Worm (Caenorhabditis elegans) whole organism, young adult: ENCODE data around the gene M01E10.3.

Source experiments
- B0035.1 ChIP-seq: sonication (generic microtip); optimal IDR thresholded peaks from 2 replicates; lab custom pipeline; 2016; ENCODE audit warnings: missing genetic modification characterization, mild to moderate bottlenecking, missing compliant biosample characterization, missing genotype, missing genetic modification reagents
- B0261.1 ChIP-seq: sonication (generic microtip); optimal IDR thresholded peaks from 2 replicates; lab custom pipeline; 2016; ENCODE audit warnings: mild to moderate bottlenecking, missing genetic modification characterization, moderate library complexity, missing compliant biosample characterization
- B0336.3 ChIP-seq: fragments of 200-800 bp; sonication (Bioruptor generic); IDR thresholded peaks from 2 replicates; pipeline ENCODE4 v1.3.6; 2022; ENCODE audit warnings: missing genetic modification characterization, missing compliant biosample characterization
- D2030.7 ChIP-seq: fragments of 200-800 bp; sonication (Bioruptor generic); IDR thresholded peaks from 2 replicates; pipeline ENCODE4 v1.3.6; 2022; ENCODE audit warnings: missing genetic modification reagents, missing genetic modification characterization, missing compliant biosample characterization
- F33H1.4 ChIP-seq: fragments of 200-800 bp; sonication (Bioruptor generic); IDR thresholded peaks from 2 replicates; pipeline ENCODE4 v1.3.6; 2022; ENCODE audit warnings: missing genetic modification reagents, missing genetic modification characterization, missing compliant biosample characterization
- Y56A3A.18 ChIP-seq: fragments of 200-800 bp; sonication (Bioruptor generic); IDR thresholded peaks from 2 replicates; pipeline ENCODE4 v1.3.6; 2022; ENCODE audit warnings: missing genetic modification reagents, missing genetic modification characterization, missing compliant biosample characterization
- ZK185.1 ChIP-seq: sonication (generic microtip); optimal IDR thresholded peaks from 2 replicates; lab custom pipeline; 2016; ENCODE audit warnings: mild to moderate bottlenecking, missing genetic modification characterization, missing compliant biosample characterization; ENCODE audit not compliant: poor library complexity, severe bottlenecking
- ama-1 ChIP-seq, 3 experiments: fragments of 150-350 bp in 1 of 3; sonication (generic microtip) in 2 of 3; optimal IDR thresholded peaks; 2 replicates each; lab custom pipeline; 2014 to 2018; ENCODE audit warnings: missing biosample characterization in 2 of 3, missing genetic modification characterization in 2 of 3, missing genetic modification reagents in 2 of 3
- aptf-3 ChIP-seq: fragments of 200-800 bp; sonication (Bioruptor generic); IDR thresholded peaks from 2 replicates; pipeline ENCODE4 v1.3.6; 2022; ENCODE audit warnings: missing genetic modification characterization, missing compliant biosample characterization
- athp-1 ChIP-seq: sonication (generic microtip); optimal IDR thresholded peaks from 2 replicates; lab custom pipeline; 2017; ENCODE audit warnings: mild to moderate bottlenecking, missing genetic modification characterization, missing compliant biosample characterization
- attf-3 ChIP-seq: fragments of 200-800 bp; sonication (Bioruptor generic); conservative IDR thresholded peaks from 2 replicates; pipeline ENCODE4 v1.3.6; 2022; ENCODE audit warnings: missing genetic modification reagents, missing genetic modification characterization, missing compliant biosample characterization
- attf-5 ChIP-seq: fragments of 200-800 bp; sonication (Bioruptor generic); optimal IDR thresholded peaks from 2 replicates; lab custom pipeline; 2018; ENCODE audit warnings: mild to moderate bottlenecking, missing genetic modification characterization, missing compliant biosample characterization
- bed-1 ChIP-seq: fragments of 200-800 bp; sonication (Bioruptor generic); IDR thresholded peaks from 2 replicates; pipeline ENCODE4 v1.3.6; 2022; ENCODE audit warnings: missing genetic modification reagents, missing genetic modification characterization, missing compliant biosample characterization
- ccch-3 ChIP-seq: fragments of 200-800 bp; sonication (Bioruptor generic); optimal IDR thresholded peaks from 2 replicates; lab custom pipeline; 2018; ENCODE audit warnings: mild to moderate bottlenecking, missing genetic modification characterization, missing compliant biosample characterization
- cebp-1 ChIP-seq, 2 experiments: fragments of 200-800 bp in 1 of 2; sonication (Bioruptor generic) in 1 of 2; sonication (generic microtip) in 1 of 2; IDR thresholded peaks in 1 of 2; optimal IDR thresholded peaks in 1 of 2; 2 replicates each; pipeline versions ENCODE4 v1.3.6 to Lab custom; 2017 to 2022; ENCODE audit warnings: missing compliant biosample characterization in 2 of 2, missing genetic modification characterization in 2 of 2, mild to moderate bottlenecking in 1 of 2, missing genetic modification reagents in 1 of 2, moderate library complexity in 1 of 2
- ceh-40 ChIP-seq: fragments of 200-800 bp; sonication (Bioruptor generic); IDR thresholded peaks from 2 replicates; pipeline ENCODE4 v1.3.6; 2022; ENCODE audit warnings: missing genetic modification characterization, missing compliant biosample characterization
- ceh-91 ChIP-seq: fragments of 200-800 bp; sonication (Bioruptor generic); IDR thresholded peaks from 2 replicates; pipeline ENCODE4 v1.3.6; 2022; ENCODE audit warnings: missing genetic modification reagents, missing genetic modification characterization, missing compliant biosample characterization
- chd-7 ChIP-seq: sonication (generic microtip); optimal IDR thresholded peaks from 2 replicates; lab custom pipeline; 2016; ENCODE audit warnings: mild to moderate bottlenecking, missing genetic modification characterization, moderate library complexity, missing compliant biosample characterization
- egl-44 ChIP-seq: fragments of 200-800 bp; sonication (Bioruptor generic); IDR thresholded peaks from 2 replicates; pipeline ENCODE4 v1.3.6; 2022; ENCODE audit warnings: missing genetic modification reagents, missing genetic modification characterization, missing compliant biosample characterization
- gei-17 ChIP-seq: fragments of 200-800 bp; sonication (Bioruptor generic); optimal IDR thresholded peaks from 2 replicates; lab custom pipeline; 2018; ENCODE audit warnings: mild to moderate bottlenecking, missing genetic modification characterization, missing compliant biosample characterization
- hmg-1.2 ChIP-seq: fragments of 200-800 bp; sonication (Bioruptor generic); IDR thresholded peaks from 2 replicates; pipeline ENCODE4 v1.3.6; 2022; ENCODE audit warnings: missing genetic modification reagents, missing genetic modification characterization, missing compliant biosample characterization
- hrde-1 ChIP-seq: sonication (generic microtip); optimal IDR thresholded peaks from 2 replicates; lab custom pipeline; 2016; ENCODE audit warnings: missing genetic modification characterization, mild to moderate bottlenecking, missing compliant biosample characterization, moderate library complexity, missing genotype, missing genetic modification reagents, borderline replicate concordance
- lin-26 ChIP-seq: fragments of 200-800 bp; sonication (Bioruptor generic); IDR thresholded peaks from 2 replicates; pipeline ENCODE4 v1.3.6; 2022; ENCODE audit warnings: missing genetic modification reagents, missing genetic modification characterization, missing compliant biosample characterization
- lir-1 ChIP-seq: fragments of 200-800 bp; sonication (Bioruptor generic); conservative IDR thresholded peaks from 2 replicates; pipeline ENCODE4 v1.3.6; 2022; ENCODE audit warnings: missing genetic modification reagents, missing genetic modification characterization, missing compliant biosample characterization
- lsl-1 ChIP-seq: fragments of 200-800 bp; sonication (Bioruptor generic); optimal IDR thresholded peaks from 2 replicates; lab custom pipeline; 2018; ENCODE audit warnings: mild to moderate bottlenecking, missing genetic modification characterization, moderate library complexity, missing compliant biosample characterization
- madf-3 ChIP-seq: fragments of 200-800 bp; sonication (Bioruptor generic); IDR thresholded peaks from 2 replicates; pipeline ENCODE4 v1.3.6; 2022; ENCODE audit warnings: missing genetic modification reagents, missing genetic modification characterization, missing compliant biosample characterization
- madf-6 ChIP-seq: fragments of 200-800 bp; sonication (Bioruptor generic); IDR thresholded peaks from 2 replicates; pipeline ENCODE4 v1.3.6; 2022; ENCODE audit warnings: missing genetic modification reagents, missing genetic modification characterization, missing compliant biosample characterization
- madf-8 ChIP-seq: fragments of 200-800 bp; sonication (Bioruptor generic); conservative IDR thresholded peaks from 2 replicates; pipeline ENCODE4 v1.3.6; 2022; ENCODE audit warnings: missing genetic modification reagents, missing genetic modification characterization, missing compliant biosample characterization
- mcd-1 ChIP-seq: fragments of 200-800 bp; sonication (Bioruptor generic); IDR thresholded peaks from 2 replicates; pipeline ENCODE4 v1.3.6; 2022; ENCODE audit warnings: missing genetic modification reagents, missing genetic modification characterization, missing compliant biosample characterization
- mel-28 ChIP-seq: sonication (generic microtip); optimal IDR thresholded peaks from 2 replicates; lab custom pipeline; 2016; ENCODE audit warnings: borderline replicate concordance, mild to moderate bottlenecking, missing genetic modification characterization, missing compliant biosample characterization
- mes-4 ChIP-seq: sonication (generic microtip); optimal IDR thresholded peaks from 2 replicates; lab custom pipeline; 2016; ENCODE audit warnings: missing genotype, missing genetic modification characterization, missing compliant biosample characterization
- nhr-80 ChIP-seq: sonication (generic microtip); optimal IDR thresholded peaks from 2 replicates; lab custom pipeline; 2016; ENCODE audit warnings: missing genetic modification characterization, missing compliant biosample characterization
- nhr-90 ChIP-seq: sonication (generic microtip); optimal IDR thresholded peaks from 2 replicates; lab custom pipeline; 2016; ENCODE audit warnings: missing genotype, mild to moderate bottlenecking, missing genetic modification characterization, missing compliant biosample characterization
- rec-8 ChIP-seq, 2 experiments: sonication (generic microtip); optimal IDR thresholded peaks; 2 replicates each; lab custom pipeline; 2016; ENCODE audit warnings: mild to moderate bottlenecking in 2 of 2, missing genetic modification characterization in 2 of 2, missing genetic modification reagents in 2 of 2, missing genotype in 2 of 2, missing biosample characterization in 1 of 2, missing compliant biosample characterization in 1 of 2, moderate library complexity in 1 of 2
- rpc-1 ChIP-seq, 2 experiments: fragments of 150-350 bp in 1 of 2; sonication (generic microtip) in 1 of 2; optimal IDR thresholded peaks; 2 replicates each; lab custom pipeline; 2014 to 2018; ENCODE audit warnings: missing biosample characterization in 1 of 2, missing genetic modification characterization in 1 of 2, missing genetic modification reagents in 1 of 2, missing genotype in 1 of 2
- sea-2 ChIP-seq: fragments of 200-800 bp; sonication (Bioruptor generic); IDR thresholded peaks from 2 replicates; pipeline ENCODE4 v1.3.6; 2022; ENCODE audit warnings: missing genetic modification characterization, missing compliant biosample characterization
- snpc-1.1 ChIP-seq: sonication (generic microtip); optimal IDR thresholded peaks from 2 replicates; lab custom pipeline; 2017; ENCODE audit warnings: missing genetic modification characterization, mild to moderate bottlenecking, missing compliant biosample characterization, antibody characterized with exemption, moderate library complexity, missing genotype, missing genetic modification reagents; ENCODE audit not compliant: insufficient read depth
- snpc-3.4 ChIP-seq: sonication (generic microtip); optimal IDR thresholded peaks from 2 replicates; lab custom pipeline; 2017; ENCODE audit warnings: missing genetic modification characterization, mild to moderate bottlenecking, missing compliant biosample characterization, antibody characterized with exemption, moderate library complexity, missing genotype, missing genetic modification reagents
- snpc-4 ChIP-seq, 5 experiments: fragments of 150-350 bp in 1 of 5; sonication (generic microtip) in 4 of 5; optimal IDR thresholded peaks; 2 replicates each; lab custom pipeline; 2014 to 2018; ENCODE audit warnings: missing genetic modification characterization in 5 of 5, missing biosample characterization in 3 of 5, antibody characterized with exemption in 2 of 5, mild to moderate bottlenecking in 2 of 5, missing compliant biosample characterization in 2 of 5, missing genotype in 2 of 5, moderate library complexity in 2 of 5, missing genetic modification reagents in 1 of 5
- somi-1 ChIP-seq: fragments of 200-800 bp; sonication (Bioruptor generic); optimal IDR thresholded peaks from 2 replicates; lab custom pipeline; 2018; ENCODE audit warnings: mild to moderate bottlenecking, missing genetic modification characterization, missing compliant biosample characterization
- xnd-1 ChIP-seq: sonication (generic microtip); optimal IDR thresholded peaks from 2 replicates; lab custom pipeline; 2016; ENCODE audit warnings: missing genotype, missing genetic modification reagents, missing genetic modification characterization, missing compliant biosample characterization
- zfh-2 ChIP-seq: fragments of 200-800 bp; sonication (Bioruptor generic); conservative IDR thresholded peaks from 2 replicates; pipeline ENCODE4 v1.3.6; 2022; ENCODE audit warnings: missing genetic modification reagents, missing genetic modification characterization, missing compliant biosample characterization
- ztf-3 ChIP-seq: fragments of 200-800 bp; sonication (Bioruptor generic); optimal IDR thresholded peaks from 2 replicates; lab custom pipeline; 2018; ENCODE audit warnings: mild to moderate bottlenecking, missing genetic modification characterization, missing compliant biosample characterization
- ztf-6 ChIP-seq: fragments of 200-800 bp; sonication (Bioruptor generic); IDR thresholded peaks from 2 replicates; pipeline ENCODE4 v1.3.6; 2022; ENCODE audit warnings: missing genetic modification reagents, missing genetic modification characterization, missing compliant biosample characterization

The M01E10.3 gene

DNA sequence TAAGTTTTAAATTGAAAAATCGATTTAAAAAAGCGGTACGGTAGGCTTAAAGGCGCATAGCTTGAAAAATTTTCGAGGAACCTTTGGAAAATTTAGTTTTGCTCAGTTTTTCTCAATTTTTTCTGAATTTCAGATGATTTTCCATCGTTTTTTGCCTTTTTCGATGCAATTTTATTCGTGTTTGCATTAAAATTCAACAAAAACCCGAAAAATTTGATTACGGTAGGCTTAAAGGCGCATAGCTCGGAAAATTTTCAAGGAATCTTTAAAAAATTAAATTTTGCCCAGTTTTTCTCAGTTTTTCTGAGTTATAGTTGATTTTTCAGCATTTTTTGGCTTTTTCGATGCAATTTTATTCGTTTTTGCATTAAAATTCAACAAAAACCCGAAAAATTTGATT is 47.3 kb upstream of the M01E10.3 start:
- TF ChIP-seq sea-2 (GFP tag; lab: Robert Waterston, UW) (no peak), xnd-1 (tag; lab: Kevin White, UChicago) (peak; percentile 81), madf-8 (GFP tag; lab: Robert Waterston, UW) (peak; percentile 50), ceh-40 (no peak), zfh-2 (GFP tag; lab: Robert Waterston, UW) (no peak), B0336.3 (GFP tag; lab: Robert Waterston, UW) (no peak), snpc-1.1 (tag; lab: Kevin White, UChicago) (no peak), nhr-80 (tag; lab: Kevin White, UChicago) (no peak), madf-6 (GFP tag; lab: Robert Waterston, UW) (peak; percentile 70), rpc-1 (optimal IDR thresholded peaks at IDR 0.05; lab: Kevin White, UChicago) (no peak), rpc-1 (tag; optimal IDR thresholded peaks at IDR 0.05; lab: Kevin White, UChicago) (no peak), athp-1 (tag; lab: Kevin White, UChicago) (no peak), mes-4 (no peak), gei-17 (GFP tag; lab: Kevin White, UChicago) (no peak), ZK185.1 (no peak), cebp-1 (GFP tag; IDR thresholded peaks at IDR 0.05; lab: Robert Waterston, UW) (no peak), cebp-1 (tag; optimal IDR thresholded peaks at IDR 0.05; lab: Kevin White, UChicago) (no peak), lsl-1 (GFP tag; lab: Kevin White, UChicago) (peak; percentile 97), Y56A3A.18 (no peak), attf-3 (GFP tag; lab: Robert Waterston, UW) (no peak), D2030.7 (GFP tag; lab: Robert Waterston, UW) (no peak), egl-44 (GFP tag; lab: Robert Waterston, UW) (no peak), mcd-1 (GFP tag; lab: Robert Waterston, UW) (no peak; the same call in 1 of the 2 replicates), B0035.1 (tag; lab: Kevin White, UChicago) (no peak), ceh-91 (peak; percentile 66; the same call in 1 of the 2 replicates), ztf-3 (GFP tag; lab: Kevin White, UChicago) (no peak), attf-5 (GFP tag; lab: Kevin White, UChicago) (no peak), F33H1.4 (GFP tag; lab: Robert Waterston, UW) (peak; percentile 28), lin-26 (GFP tag; lab: Robert Waterston, UW) (no peak), snpc-4 (GFP tag; optimal IDR thresholded peaks at IDR 0.05; lab: Kevin White, UChicago) (no peak), snpc-4 (tag; optimal IDR thresholded peaks at IDR 0.05; lab: Kevin White, UChicago) (no peak), hmg-1.2 (GFP tag; lab: Robert Waterston, UW) (no peak), snpc-3.4 (tag; lab: Kevin White, UChicago) (no peak)

DNA sequence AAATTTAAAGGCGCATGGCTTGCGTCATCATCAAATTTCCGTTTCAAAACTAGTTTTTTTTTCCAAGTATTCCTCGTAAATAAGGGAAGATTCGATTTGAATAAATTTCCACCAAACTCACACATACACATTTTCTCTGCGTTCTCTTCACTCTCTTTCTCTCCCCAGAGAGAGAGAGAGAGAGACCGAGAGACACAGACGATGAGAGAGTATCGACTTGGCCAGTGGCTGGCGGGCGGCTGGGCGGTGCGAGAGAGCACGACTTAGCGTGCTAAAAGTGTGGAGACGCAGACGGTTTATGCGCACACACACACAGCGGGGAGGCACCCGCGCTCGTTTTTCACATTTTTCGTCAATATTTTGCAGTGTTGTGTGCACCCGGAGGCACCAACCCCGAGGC is 46.9 kb upstream of the M01E10.3 start:
- TF ChIP-seq mel-28 (tag; lab: Kevin White, UChicago) = no peak
- TF ChIP-seq ccch-3 = no peak
- TF ChIP-seq F33H1.4 (GFP tag; lab: Robert Waterston, UW) = no peak; the same call in 1 of the 2 replicates
- TF ChIP-seq hrde-1 = no peak
- no peak for TF ChIP-seq rec-8 (tag; optimal IDR thresholded peaks at IDR 0.05; lab: Kevin White, UChicago)
- TF ChIP-seq somi-1 = no peak
- TF ChIP-seq bed-1 (GFP tag; lab: Robert Waterston, UW) = no peak
- no peak for TF ChIP-seq lir-1 (GFP tag; lab: Robert Waterston, UW)
- no peak for TF ChIP-seq ama-1 (optimal IDR thresholded peaks at IDR 0.05; lab: Kevin White, UChicago)
- TF ChIP-seq ama-1 (GFP tag; optimal IDR thresholded peaks at IDR 0.05; lab: Kevin White, UChicago) = no peak
- no peak for TF ChIP-seq aptf-3
- TF ChIP-seq chd-7 = peak; percentile 75
- TF ChIP-seq snpc-1.1 (tag; lab: Kevin White, UChicago) = no peak
- no peak for TF ChIP-seq nhr-90 (tag; lab: Kevin White, UChicago)
- no peak for TF ChIP-seq madf-8 (GFP tag; lab: Robert Waterston, UW)
- TF ChIP-seq B0261.1 (tag; lab: Kevin White, UChicago) = no peak
- TF ChIP-seq snpc-4 (GFP tag; optimal IDR thresholded peaks at IDR 0.05; lab: Kevin White, UChicago) = no peak
- peak in 2 of 4 experiments; percentile 9 to 33 for TF ChIP-seq snpc-4 (tag; optimal IDR thresholded peaks at IDR 0.05; lab: Kevin White, UChicago)
- no peak for TF ChIP-seq cebp-1 (GFP tag; IDR thresholded peaks at IDR 0.05; lab: Robert Waterston, UW)
- peak; percentile 63 for TF ChIP-seq cebp-1 (tag; optimal IDR thresholded peaks at IDR 0.05; lab: Kevin White, UChicago)
- no peak for TF ChIP-seq madf-3 (GFP tag; lab: Robert Waterston, UW)
- no peak for TF ChIP-seq ztf-6 (GFP tag; lab: Robert Waterston, UW)
- no peak for TF ChIP-seq rpc-1 (optimal IDR thresholded peaks at IDR 0.05; lab: Kevin White, UChicago)
- TF ChIP-seq rpc-1 (tag; optimal IDR thresholded peaks at IDR 0.05; lab: Kevin White, UChicago) = no peak
- no peak for TF ChIP-seq attf-3 (GFP tag; lab: Robert Waterston, UW)
